Worm (Caenorhabditis elegans) whole organism, L1 larva: ENCODE results near the gene F41E6.15.

Experiments used
- alr-1 ChIP-seq: fragments of 200-800 bp; sonication (Bioruptor generic); optimal IDR thresholded peaks from 2 replicates; lab custom pipeline; 2018; ENCODE audit warnings: borderline replicate concordance, mild to moderate bottlenecking, missing genetic modification characterization, missing compliant biosample characterization
- aly-2 ChIP-seq: fragments of 150-350 bp; optimal IDR thresholded peaks from 2 replicates; lab custom pipeline; 2014; ENCODE audit warnings: missing biosample characterization, missing genetic modification characterization
- efl-1 ChIP-seq, 4 experiments: fragments of 150-350 bp; optimal IDR thresholded peaks in 3 of 4; peaks in 1 of 4; 1 replicate in 1 of 4; 2 replicates in 3 of 4; lab custom pipeline; 2014; ENCODE audit warnings: missing biosample characterization in 2 of 4, missing genetic modification characterization in 2 of 4, missing genetic modification reagents in 2 of 4
- fkh-10 ChIP-seq: sonication (generic microtip); optimal IDR thresholded peaks from 2 replicates; lab custom pipeline; 2017; ENCODE audit warnings: missing biosample characterization, missing genetic modification reagents, missing genetic modification characterization
- lir-3 ChIP-seq: sonication (generic microtip); optimal IDR thresholded peaks from 2 replicates; lab custom pipeline; 2016; ENCODE audit warnings: mild to moderate bottlenecking, missing genetic modification characterization, moderate library complexity, missing compliant biosample characterization; ENCODE audit not compliant: poor library complexity
- nhr-11 ChIP-seq: fragments of 150-350 bp; optimal IDR thresholded peaks from 2 replicates; lab custom pipeline; 2014; ENCODE audit warnings: missing biosample characterization, missing genetic modification characterization
- skn-1 ChIP-seq: fragments of 150-350 bp; optimal IDR thresholded peaks from 2 replicates; lab custom pipeline; 2014; ENCODE audit warnings: missing biosample characterization, missing genetic modification characterization

DNA sequence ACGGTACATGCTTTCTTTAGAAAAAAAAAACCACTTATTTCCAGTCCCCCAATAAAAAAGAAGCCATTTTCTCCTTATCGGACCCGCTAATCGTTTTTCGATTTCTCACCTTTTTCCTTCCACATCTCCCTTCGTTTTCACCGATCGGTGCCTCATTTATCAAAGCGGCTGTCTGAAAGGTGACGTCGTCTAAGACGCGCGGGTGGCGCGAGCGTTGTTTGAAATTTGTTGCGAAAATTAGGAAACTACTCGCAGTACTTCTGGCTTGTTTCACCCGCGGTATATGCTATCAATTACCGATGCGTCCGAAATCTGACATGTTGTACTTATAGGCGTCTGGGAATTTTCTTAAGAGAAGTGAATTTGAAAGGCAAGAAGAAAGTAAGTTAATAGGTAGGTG is 49.6 kb upstream of the F41E6.15 start:
- TF ChIP-seq skn-1 (tag; lab: Kevin White, UChicago) (no peak), nhr-11 (tag; lab: Kevin White, UChicago) (no peak), efl-1 (optimal IDR thresholded peaks at IDR 0.05; lab: Kevin White, UChicago) (no peak), efl-1 (GFP tag; optimal IDR thresholded peaks at IDR 0.05 in 1 of 2; lab: Kevin White, UChicago) (no peak), alr-1 (tag; lab: Kevin White, UChicago) (no peak), lir-3 (no peak), fkh-10 (GFP tag; lab: Kevin White, UChicago) (no peak), aly-2 (no peak)
